Worm (Caenorhabditis elegans) whole organism, L4/young adult: ENCODE data around the gene nac-1.

Experiments
- W03F9.2 ChIP-seq: fragments of 150-350 bp; optimal IDR thresholded peaks from 2 replicates; lab custom pipeline; 2014; ENCODE audit warnings: missing biosample characterization, missing genetic modification characterization
- dao-5 ChIP-seq: sonication (generic microtip); optimal IDR thresholded peaks from 2 replicates; lab custom pipeline; 2016; ENCODE audit warnings: missing genotype, missing genetic modification characterization, moderate library complexity, missing compliant biosample characterization

- TF ChIP-seq W03F9.2 (tag; lab: Kevin White, UChicago) (no peak), dao-5 (tag; lab: Kevin White, UChicago) (no peak)
Observed at ce11 chrX:14903424-14903823, 8.5 kb downstream of the nac-1 start.
